Worm (Caenorhabditis elegans) whole organism, young adult: ENCODE measurements around the gene ssr-2.

Experiments
- F52B5.7 ChIP-seq: sonication (generic microtip); optimal IDR thresholded peaks from 2 replicates; lab custom pipeline; 2016; ENCODE audit warnings: mild to moderate bottlenecking, missing genetic modification characterization, missing compliant biosample characterization
- lsy-27 ChIP-seq: sonication (generic microtip); optimal IDR thresholded peaks from 2 replicates; lab custom pipeline; 2017; ENCODE audit warnings: missing genetic modification characterization, mild to moderate bottlenecking, missing compliant biosample characterization, antibody characterized with exemption, missing genotype, borderline replicate concordance; ENCODE audit not compliant: insufficient read depth
- snpc-1.1 ChIP-seq: sonication (generic microtip); optimal IDR thresholded peaks from 2 replicates; lab custom pipeline; 2017; ENCODE audit warnings: missing genetic modification characterization, mild to moderate bottlenecking, missing compliant biosample characterization, antibody characterized with exemption, moderate library complexity, missing genotype, missing genetic modification reagents; ENCODE audit not compliant: insufficient read depth

Gene ssr-2

DNA sequence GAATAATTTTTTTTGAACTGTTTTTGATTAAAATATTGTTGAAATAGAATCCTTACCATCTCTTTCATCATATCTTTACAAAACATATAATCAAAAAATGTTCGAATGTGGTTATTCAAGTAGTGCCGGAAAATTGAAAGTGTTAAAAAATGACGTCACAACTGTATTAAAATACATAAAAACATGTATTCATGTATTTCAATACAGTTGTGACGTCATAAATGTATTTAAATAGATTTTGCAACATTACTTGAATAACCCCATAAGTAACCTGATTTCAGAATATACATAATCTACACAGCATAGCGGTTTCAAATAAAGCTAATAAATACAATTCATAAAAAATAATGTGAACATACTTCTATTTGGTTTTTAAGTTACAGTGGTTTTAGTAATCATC is 50.6 kb downstream of the ssr-2 start:
- TF ChIP-seq snpc-1.1 (tag; lab: Kevin White, UChicago) (no peak), lsy-27 (tag; lab: Kevin White, UChicago) (no peak), F52B5.7 (tag; lab: Kevin White, UChicago) (no peak)
